Worm (Caenorhabditis elegans): ENCODE results near the gene Y62H9A.10.
A peak's percentile ranks its signal among the peaks of the same experiment; 100 is the strongest.

Y62H9A.10 gene

DNA sequence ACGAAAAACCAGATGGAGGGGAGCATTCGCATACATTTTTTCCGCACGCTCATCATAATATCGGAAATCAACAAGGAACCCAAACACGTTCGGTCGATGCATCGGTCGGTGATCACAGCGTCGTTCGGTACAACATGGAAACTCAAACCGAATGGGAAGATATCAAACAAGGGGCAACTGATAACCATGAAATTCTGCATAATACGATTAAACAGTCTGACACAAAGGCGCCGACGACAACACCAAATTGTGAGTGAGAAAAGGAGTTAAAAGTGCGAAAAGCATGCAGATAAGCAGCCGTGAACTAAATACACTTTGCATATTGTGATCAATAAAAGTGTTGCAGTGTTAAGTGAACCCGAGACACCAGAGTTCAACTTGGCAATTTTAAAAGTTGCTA, 22.7 kb upstream of the Y62H9A.10 start:
- no peak for TF ChIP-seq nhr-6 (tag; optimal IDR thresholded peaks at IDR 0.05)
- TF ChIP-seq fos-1 (tag; optimal IDR thresholded peaks at IDR 0.05): peak; percentile 48
- TF ChIP-seq unc-39 (tag; optimal IDR thresholded peaks at IDR 0.05): no peak
- peak; percentile 52 for TF ChIP-seq sma-9 (GFP tag; optimal IDR thresholded peaks at IDR 0.05)
- no peak for TF ChIP-seq sma-9 (tag; optimal IDR thresholded peaks at IDR 0.05)

ce11 chrX:11924158-11924557, 21.6 kb upstream of the Y62H9A.10 start, which contains the start of gene F55G7.1:
Gene F55G7.1 (plus strand): TSS chrX:11924433.
- TF ChIP-seq nhr-21 (tag; optimal IDR thresholded peaks at IDR 0.05): peak; percentile 76
- TF ChIP-seq unc-62 (GFP tag; optimal IDR thresholded peaks at IDR 0.05): no peak
- peak; percentile 65 for TF ChIP-seq gmeb-1 (tag; optimal IDR thresholded peaks at IDR 0.05)
- peak; percentile 68 for TF ChIP-seq sma-3 (GFP tag; optimal IDR thresholded peaks at IDR 0.05)
- TF ChIP-seq C34F6.9 (tag; optimal IDR thresholded peaks at IDR 0.05): peak; percentile 42
- no peak for TF ChIP-seq nhr-10 (tag; optimal IDR thresholded peaks at IDR 0.05)
- peak; percentile 2 for TF ChIP-seq Y55F3AM.14 (GFP tag; optimal IDR thresholded peaks at IDR 0.05)
- no peak for TF ChIP-seq mbf-1 (tag; optimal IDR thresholded peaks at IDR 0.05)
- no peak for TF ChIP-seq dmd-4 (tag; optimal IDR thresholded peaks at IDR 0.05)
- no peak for TF ChIP-seq unc-55 (GFP tag; optimal IDR thresholded peaks at IDR 0.05)
- TF ChIP-seq peb-1 (tag; optimal IDR thresholded peaks at IDR 0.05): no peak
- no peak for TF ChIP-seq aly-2 (tag; optimal IDR thresholded peaks at IDR 0.05)
- no peak for TF ChIP-seq skn-1 (tag; optimal IDR thresholded peaks at IDR 0.05)
- peak; percentile 27 for TF ChIP-seq nhr-77 (tag; optimal IDR thresholded peaks at IDR 0.05)
- TF ChIP-seq elt-3 (tag; optimal IDR thresholded peaks at IDR 0.05): no peak
- no peak for TF ChIP-seq ZK546.5 (tag; optimal IDR thresholded peaks at IDR 0.05)
- no peak for TF ChIP-seq sem-4 (tag; optimal IDR thresholded peaks at IDR 0.05)
- peak; percentile 63 for TF ChIP-seq sma-9 (GFP tag; optimal IDR thresholded peaks at IDR 0.05)
- no peak for TF ChIP-seq sma-9 (tag; optimal IDR thresholded peaks at IDR 0.05)
- TF ChIP-seq fos-1 (tag; optimal IDR thresholded peaks at IDR 0.05): peak; percentile 52
- TF ChIP-seq ceh-16 (tag; optimal IDR thresholded peaks at IDR 0.05): no peak
- TF ChIP-seq ztf-1 (GFP tag; conservative IDR thresholded peaks at IDR 0.05): no peak
- TF ChIP-seq blmp-1 (tag; optimal IDR thresholded peaks at IDR 0.05; ENCODE audit: insufficient read depth): no peak
- TF ChIP-seq lin-39 (tag; optimal IDR thresholded peaks at IDR 0.05): no peak
- peak; percentile 52 for TF ChIP-seq snpc-4 (tag; optimal IDR thresholded peaks at IDR 0.05)
- TF ChIP-seq crh-2 (tag; optimal IDR thresholded peaks at IDR 0.05): peak; percentile 70
- no peak for TF ChIP-seq unc-39 (tag; optimal IDR thresholded peaks at IDR 0.05)
- TF ChIP-seq mab-5 (tag; optimal IDR thresholded peaks at IDR 0.05): peak; percentile 17
- TF ChIP-seq ztf-4 (tag; optimal IDR thresholded peaks at IDR 0.05): no peak
- peak; percentile 4 for TF ChIP-seq lin-13 (GFP tag; optimal IDR thresholded peaks at IDR 0.05)
- peak; percentile 39 for TF ChIP-seq nhr-237 (tag; optimal IDR thresholded peaks at IDR 0.05)
- TF ChIP-seq elt-1 (tag; optimal IDR thresholded peaks at IDR 0.05): no peak
- TF ChIP-seq alr-1 (tag; optimal IDR thresholded peaks at IDR 0.05): no peak
- no peak for TF ChIP-seq nhr-23 (tag; optimal IDR thresholded peaks at IDR 0.05)
- no peak for TF ChIP-seq ama-1 (optimal IDR thresholded peaks at IDR 0.05)
- no peak for TF ChIP-seq egl-27 (tag; optimal IDR thresholded peaks at IDR 0.05)
- TF ChIP-seq zag-1 (tag; optimal IDR thresholded peaks at IDR 0.05): no peak
- peak; percentile 35 for TF ChIP-seq F13H6.1 (tag; optimal IDR thresholded peaks at IDR 0.05)
- TF ChIP-seq mdl-1 (tag; optimal IDR thresholded peaks at IDR 0.05): no peak
- TF ChIP-seq ceh-82 (tag; optimal IDR thresholded peaks at IDR 0.05): no peak
- TF ChIP-seq lin-11 (tag; optimal IDR thresholded peaks at IDR 0.05): no peak
- peak; percentile 35 for TF ChIP-seq nhr-6 (tag; optimal IDR thresholded peaks at IDR 0.05)
- TF ChIP-seq lsy-2 (tag; optimal IDR thresholded peaks at IDR 0.05): peak in 1 of 2 experiments; percentile 31
- no peak for TF ChIP-seq nhr-12 (tag; optimal IDR thresholded peaks at IDR 0.05)
- TF ChIP-seq nhr-129 (tag; optimal IDR thresholded peaks at IDR 0.05): peak; percentile 87
- no peak for TF ChIP-seq nhr-11 (tag; optimal IDR thresholded peaks at IDR 0.05)
- TF ChIP-seq nhr-25 (tag; optimal IDR thresholded peaks at IDR 0.05): no peak
- no peak for TF ChIP-seq R02D3.7 (tag; optimal IDR thresholded peaks at IDR 0.05)
- no peak for TF ChIP-seq ztf-11 (tag; optimal IDR thresholded peaks at IDR 0.05)

Measured in whole organism, L2 larva.